Worm (Caenorhabditis elegans) whole organism, L1 larva: ENCODE measurements around the gene T05A7.1.
A peak's percentile ranks its signal among the peaks of the same experiment; 100 is the strongest.

ENCODE experiments used
- C16A3.4 ChIP-seq: fragments of 150-350 bp; optimal IDR thresholded peaks from 2 replicates; lab custom pipeline; 2014; ENCODE audit warnings: missing biosample characterization, missing genetic modification characterization
- C34B4.2 ChIP-seq: sonication (generic microtip); optimal IDR thresholded peaks from 2 replicates; lab custom pipeline; 2017; ENCODE audit warnings: mild to moderate bottlenecking, missing genetic modification characterization, missing compliant biosample characterization
- Y116A8C.19 ChIP-seq: sonication (generic microtip); optimal IDR thresholded peaks from 2 replicates; lab custom pipeline; 2016; ENCODE audit warnings: missing compliant biosample characterization, missing genetic modification characterization, borderline replicate concordance
- aly-2 ChIP-seq: fragments of 150-350 bp; optimal IDR thresholded peaks from 2 replicates; lab custom pipeline; 2014; ENCODE audit warnings: missing biosample characterization, missing genetic modification characterization
- ama-1 ChIP-seq: fragments of 150-350 bp; optimal IDR thresholded peaks from 2 replicates; lab custom pipeline; 2014
- blmp-1 ChIP-seq: fragments of 150-350 bp; optimal IDR thresholded peaks from 2 replicates; lab custom pipeline; 2014; ENCODE audit warnings: missing biosample characterization, missing genetic modification characterization
- ceh-82 ChIP-seq, 3 experiments: fragments of 150-350 bp in 1 of 3; sonication (generic microtip) in 2 of 3; optimal IDR thresholded peaks; 2 replicates each; lab custom pipeline; 2014 to 2017; ENCODE audit warnings: missing biosample characterization in 3 of 3, missing genetic modification characterization in 3 of 3
- ceh-88 ChIP-seq: fragments of 200-800 bp; sonication (Bioruptor generic); IDR thresholded peaks from 2 replicates; pipeline ENCODE4 v1.3.6; 2022; ENCODE audit warnings: missing genetic modification characterization, missing compliant biosample characterization
- ceh-90 ChIP-seq: sonication (generic microtip); optimal IDR thresholded peaks from 2 replicates; lab custom pipeline; 2016; ENCODE audit warnings: missing genetic modification characterization, missing compliant biosample characterization
- dpl-1 ChIP-seq, 3 experiments: fragments of 150-350 bp in 2 of 3; sonication (generic microtip) in 1 of 3; optimal IDR thresholded peaks; 2 replicates each; lab custom pipeline; 2014 to 2017; ENCODE audit warnings: missing biosample characterization in 3 of 3, missing genetic modification characterization in 3 of 3, missing genetic modification reagents in 3 of 3
- dsc-1 ChIP-seq: sonication (generic microtip); optimal IDR thresholded peaks from 2 replicates; lab custom pipeline; 2016; ENCODE audit warnings: mild to moderate bottlenecking, missing genetic modification characterization, missing compliant biosample characterization
- egl-13 ChIP-seq: sonication (generic microtip); optimal IDR thresholded peaks from 2 replicates; lab custom pipeline; 2016; ENCODE audit warnings: missing genotype, missing genetic modification reagents, missing genetic modification characterization, missing compliant biosample characterization
- elt-2 ChIP-seq: sonication (generic microtip); optimal IDR thresholded peaks from 2 replicates; lab custom pipeline; 2016; ENCODE audit warnings: missing genetic modification characterization, mild to moderate bottlenecking, inconsistent platforms, missing compliant biosample characterization, missing genetic modification reagents
- elt-3 ChIP-seq, 6 experiments: fragments of 150-350 bp in 1 of 6; sonication (generic microtip); optimal IDR thresholded peaks; 2 replicates each; lab custom pipeline; 2017 to 2018; ENCODE audit warnings: missing biosample characterization in 6 of 6, missing genetic modification characterization in 6 of 6, inconsistent platforms in 1 of 6
- ets-5 ChIP-seq: fragments of 200-800 bp; sonication (Bioruptor generic); IDR thresholded peaks from 2 replicates; pipeline ENCODE4 v1.3.6; 2022; ENCODE audit warnings: missing genetic modification characterization, missing compliant biosample characterization
- fkh-4 ChIP-seq: sonication (generic microtip); optimal IDR thresholded peaks from 2 replicates; lab custom pipeline; 2016; ENCODE audit warnings: missing compliant biosample characterization, missing genetic modification characterization, borderline replicate concordance
- fkh-8 ChIP-seq: sonication (generic microtip); optimal IDR thresholded peaks from 2 replicates; lab custom pipeline; 2016; ENCODE audit warnings: mild to moderate bottlenecking, missing genetic modification characterization, missing compliant biosample characterization
- fos-1 ChIP-seq: fragments of 150-350 bp; optimal IDR thresholded peaks from 2 replicates; lab custom pipeline; 2014; ENCODE audit warnings: missing biosample characterization, missing genetic modification characterization
- grh-1 ChIP-seq: fragments of 200-800 bp; sonication (Bioruptor generic); IDR thresholded peaks from 2 replicates; pipeline ENCODE4 v1.3.6; 2022; ENCODE audit warnings: missing genetic modification reagents, missing genetic modification characterization, missing compliant biosample characterization
- irx-1 ChIP-seq: sonication (generic microtip); optimal IDR thresholded peaks from 2 replicates; lab custom pipeline; 2016; ENCODE audit warnings: missing genetic modification characterization, missing compliant biosample characterization
- isw-1 ChIP-seq: fragments of 200-800 bp; sonication (Bioruptor generic); IDR thresholded peaks from 2 replicates; pipeline ENCODE4 v1.3.6; 2022; ENCODE audit warnings: missing genetic modification characterization, missing compliant biosample characterization
- jun-1 ChIP-seq: fragments of 150-350 bp; optimal IDR thresholded peaks from 2 replicates; lab custom pipeline; 2014; ENCODE audit warnings: missing biosample characterization, missing genetic modification reagents, missing genetic modification characterization
- lin-35 ChIP-seq, 2 experiments: fragments of 150-350 bp; optimal IDR thresholded peaks; 2 replicates each; lab custom pipeline; 2014; ENCODE audit warnings: missing biosample characterization in 2 of 2, missing genetic modification characterization in 2 of 2, missing genetic modification reagents in 2 of 2
- lin-39 ChIP-seq: fragments of 150-350 bp; optimal IDR thresholded peaks from 2 replicates; lab custom pipeline; 2014; ENCODE audit warnings: missing biosample characterization, missing genetic modification reagents, missing genetic modification characterization
- lir-3 ChIP-seq: sonication (generic microtip); optimal IDR thresholded peaks from 2 replicates; lab custom pipeline; 2016; ENCODE audit warnings: mild to moderate bottlenecking, missing genetic modification characterization, moderate library complexity, missing compliant biosample characterization; ENCODE audit not compliant: poor library complexity
- lsy-2 ChIP-seq, 2 experiments: fragments of 150-350 bp; optimal IDR thresholded peaks; 2 replicates each; lab custom pipeline; 2014; ENCODE audit warnings: missing biosample characterization in 2 of 2, missing genetic modification characterization in 2 of 2
- mab-9 ChIP-seq: fragments of 200-800 bp; sonication (Bioruptor generic); IDR thresholded peaks from 2 replicates; pipeline ENCODE4 v1.3.6; 2022; ENCODE audit warnings: missing genetic modification reagents, missing genetic modification characterization, missing compliant biosample characterization
- mdl-1 ChIP-seq, 2 experiments: fragments of 150-350 bp; optimal IDR thresholded peaks; 2 replicates each; lab custom pipeline; 2014 to 2017; ENCODE audit warnings: missing biosample characterization in 2 of 2, missing genetic modification characterization in 2 of 2, inconsistent platforms in 1 of 2
- mep-1 ChIP-seq: fragments of 150-350 bp; optimal IDR thresholded peaks from 2 replicates; lab custom pipeline; 2014; ENCODE audit warnings: missing biosample characterization, missing genetic modification characterization
- nhr-11 ChIP-seq: fragments of 150-350 bp; optimal IDR thresholded peaks from 2 replicates; lab custom pipeline; 2014; ENCODE audit warnings: missing biosample characterization, missing genetic modification characterization
- nhr-12 ChIP-seq: sonication (generic microtip); optimal IDR thresholded peaks from 2 replicates; lab custom pipeline; 2017; ENCODE audit warnings: missing biosample characterization, missing genetic modification characterization
- nhr-20 ChIP-seq: sonication (generic microtip); optimal IDR thresholded peaks from 2 replicates; lab custom pipeline; 2016; ENCODE audit warnings: mild to moderate bottlenecking, missing genetic modification characterization, missing compliant biosample characterization
- nhr-47 ChIP-seq: sonication (generic microtip); optimal IDR thresholded peaks from 2 replicates; lab custom pipeline; 2016; ENCODE audit warnings: mild to moderate bottlenecking, missing genetic modification characterization, moderate library complexity, missing compliant biosample characterization
- nhr-71 ChIP-seq: sonication (generic microtip); optimal IDR thresholded peaks from 2 replicates; lab custom pipeline; 2016; ENCODE audit warnings: mild to moderate bottlenecking, missing genetic modification characterization, moderate library complexity, missing compliant biosample characterization
- nhr-76 ChIP-seq: sonication (generic microtip); optimal IDR thresholded peaks from 2 replicates; lab custom pipeline; 2017; ENCODE audit warnings: missing biosample characterization, missing genetic modification characterization
- nhr-85 ChIP-seq: sonication (generic microtip); peaks from one replicate; lab custom pipeline; 2016; ENCODE audit warnings: missing genetic modification characterization, inconsistent platforms, missing compliant biosample characterization
- nhr-90 ChIP-seq: sonication (generic microtip); optimal IDR thresholded peaks from 2 replicates; lab custom pipeline; 2016; ENCODE audit warnings: mild to moderate bottlenecking, missing genetic modification characterization, missing compliant biosample characterization; ENCODE audit not compliant: poor library complexity
- pax-3 ChIP-seq: fragments of 200-800 bp; sonication (Bioruptor generic); optimal IDR thresholded peaks from 2 replicates; lab custom pipeline; 2018; ENCODE audit warnings: mild to moderate bottlenecking, missing genetic modification characterization, moderate library complexity, missing compliant biosample characterization
- rnt-1 ChIP-seq: sonication (generic microtip); optimal IDR thresholded peaks from 2 replicates; lab custom pipeline; 2016; ENCODE audit warnings: mild to moderate bottlenecking, missing genetic modification characterization, moderate library complexity, missing compliant biosample characterization
- snpc-4 ChIP-seq: fragments of 150-350 bp; optimal IDR thresholded peaks from 2 replicates; lab custom pipeline; 2014; ENCODE audit warnings: missing biosample characterization, missing genetic modification characterization
- snu-23 ChIP-seq: sonication (generic microtip); optimal IDR thresholded peaks from 2 replicates; lab custom pipeline; 2016; ENCODE audit warnings: missing genetic modification characterization, missing compliant biosample characterization
- sptf-1 ChIP-seq: fragments of 150-350 bp; optimal IDR thresholded peaks from 2 replicates; lab custom pipeline; 2014; ENCODE audit warnings: missing biosample characterization, missing genetic modification characterization
- swsn-7 ChIP-seq: sonication (generic microtip); optimal IDR thresholded peaks from 2 replicates; lab custom pipeline; 2016; ENCODE audit warnings: missing genetic modification characterization, missing compliant biosample characterization
- unc-62 ChIP-seq: fragments of 150-350 bp; optimal IDR thresholded peaks from 2 replicates; lab custom pipeline; 2014; ENCODE audit warnings: missing biosample characterization, missing genetic modification reagents, missing genetic modification characterization
- unc-86 ChIP-seq: sonication (generic microtip); optimal IDR thresholded peaks from 2 replicates; lab custom pipeline; 2016; ENCODE audit warnings: missing genetic modification characterization, missing compliant biosample characterization
- unc-98 ChIP-seq: fragments of 200-800 bp; sonication (Bioruptor generic); IDR thresholded peaks from 2 replicates; pipeline ENCODE4 v1.3.6; 2022; ENCODE audit warnings: missing genetic modification characterization, missing compliant biosample characterization
- vab-15 ChIP-seq: sonication (generic microtip); optimal IDR thresholded peaks from 2 replicates; lab custom pipeline; 2017; ENCODE audit warnings: missing genotype, mild to moderate bottlenecking, missing genetic modification characterization, missing compliant biosample characterization
- xbp-1 ChIP-seq: sonication (generic microtip); optimal IDR thresholded peaks from 2 replicates; lab custom pipeline; 2016; ENCODE audit warnings: missing genetic modification characterization, missing compliant biosample characterization
- zag-1 ChIP-seq: fragments of 150-350 bp; optimal IDR thresholded peaks from 2 replicates; lab custom pipeline; 2014; ENCODE audit warnings: missing biosample characterization, missing genetic modification characterization
- ztf-4 ChIP-seq: fragments of 150-350 bp; optimal IDR thresholded peaks from 2 replicates; lab custom pipeline; 2014; ENCODE audit warnings: missing biosample characterization, missing genetic modification characterization

The T05A7.1 gene

ce11 chrII:4698266-4698771, 20.3 kb downstream of the T05A7.1 start, which contains the start of the genes rpn-5 and scc-1 (continued):
- peak; percentile 12 for TF ChIP-seq fkh-8 (tag; lab: Kevin White, UChicago)
- no peak for TF ChIP-seq unc-62 (GFP tag; lab: Kevin White, UChicago)
- TF ChIP-seq nhr-12 (tag; lab: Kevin White, UChicago), result no peak
- peak; percentile 77 for TF ChIP-seq isw-1 (GFP tag; lab: Robert Waterston, UW)
- TF ChIP-seq ceh-90, result peak; percentile 39
- TF ChIP-seq fos-1 (tag; lab: Kevin White, UChicago), result peak; percentile 51
- TF ChIP-seq dpl-1 (GFP tag; optimal IDR thresholded peaks at IDR 0.05; lab: Kevin White, UChicago), result peak; percentile 91 to 95 (median 91)
- TF ChIP-seq xbp-1 (tag; lab: Kevin White, UChicago), result peak; percentile 66
- TF ChIP-seq nhr-90 (tag; lab: Kevin White, UChicago), result peak; percentile 58
- no peak for TF ChIP-seq irx-1 (tag; lab: Kevin White, UChicago)
- peak; percentile 56 for TF ChIP-seq lin-39 (tag; lab: Kevin White, UChicago)
- no peak for TF ChIP-seq C34B4.2 (tag; lab: Kevin White, UChicago)
- TF ChIP-seq Y116A8C.19 (tag; lab: Kevin White, UChicago), result no peak
- TF ChIP-seq mab-9, result no peak
- TF ChIP-seq jun-1 (tag; lab: Kevin White, UChicago), result peak; percentile 10
- peak; percentile 72 for TF ChIP-seq nhr-20 (tag; lab: Kevin White, UChicago)
- peak in 2 of 3 experiments; percentile 59 to 81 for TF ChIP-seq ceh-82 (tag; optimal IDR thresholded peaks at IDR 0.05; lab: Kevin White, UChicago)
- peak; percentile 50 for TF ChIP-seq nhr-11 (tag; lab: Kevin White, UChicago)
- peak; percentile 17 for TF ChIP-seq ztf-4 (tag; lab: Kevin White, UChicago)
- peak; percentile 75 for TF ChIP-seq blmp-1 (tag; lab: Kevin White, UChicago)
- peak; percentile 99 to 100 for TF ChIP-seq lsy-2 (tag; optimal IDR thresholded peaks at IDR 0.05; lab: Kevin White, UChicago)
- no peak for TF ChIP-seq fkh-4
- no peak for TF ChIP-seq sptf-1 (tag; lab: Kevin White, UChicago)
- TF ChIP-seq vab-15 (tag; lab: Kevin White, UChicago), result peak; percentile 62
- TF ChIP-seq rnt-1, result peak; percentile 77
- TF ChIP-seq ets-5, result no peak
- TF ChIP-seq zag-1 (tag; lab: Kevin White, UChicago), result no peak
- TF ChIP-seq pax-3, result no peak
- no peak for TF ChIP-seq grh-1
- peak; percentile 92 to 97 for TF ChIP-seq lin-35 (GFP tag; optimal IDR thresholded peaks at IDR 0.05; lab: Kevin White, UChicago)
- peak; percentile 24 for TF ChIP-seq snpc-4 (tag; lab: Kevin White, UChicago)
- no peak for TF ChIP-seq nhr-76 (tag; lab: Kevin White, UChicago)
- no peak for TF ChIP-seq ama-1 (lab: Kevin White, UChicago)
- TF ChIP-seq elt-2 (tag; lab: Kevin White, UChicago), result peak; percentile 32
- TF ChIP-seq elt-3 (tag; optimal IDR thresholded peaks at IDR 0.05; lab: Kevin White, UChicago), result peak in 2 of 6 experiments; percentile 57 to 64

ce11 chrII:4701482-4702119, 23.6 kb downstream of the T05A7.1 start, which contains the start of gene unc-85:
Gene unc-85, plus strand, starts transcription at chrII:4702069.
- TF ChIP-seq snu-23 (peak; percentile 76), elt-3 (tag; optimal IDR thresholded peaks at IDR 0.05; lab: Kevin White, UChicago) (peak in 1 of 6 experiments; percentile 18), egl-13 (peak; percentile 52), vab-15 (tag; lab: Kevin White, UChicago) (peak; percentile 8), nhr-47 (peak; percentile 82), lir-3 (peak; percentile 65), mep-1 (tag; lab: Kevin White, UChicago) (peak; percentile 28), rnt-1 (peak; percentile 70), mdl-1 (tag; optimal IDR thresholded peaks at IDR 0.05; lab: Kevin White, UChicago) (peak in 1 of 2 experiments; percentile 8), unc-86 (peak; percentile 63), lin-35 (GFP tag; optimal IDR thresholded peaks at IDR 0.05; lab: Kevin White, UChicago) (peak; percentile 43 to 80), aly-2 (tag; lab: Kevin White, UChicago) (peak; percentile 25), ceh-88 (GFP tag; lab: Robert Waterston, UW) (peak; percentile 77), elt-2 (tag; lab: Kevin White, UChicago) (peak; percentile 60), swsn-7 (tag; lab: Kevin White, UChicago) (peak; percentile 73), nhr-90 (tag; lab: Kevin White, UChicago) (peak; percentile 77), nhr-71 (tag; lab: Kevin White, UChicago) (peak; percentile 87), dsc-1 (tag; lab: Kevin White, UChicago) (peak; percentile 47), nhr-85 (tag; lab: Kevin White, UChicago) (peak; percentile 89), xbp-1 (tag; lab: Kevin White, UChicago) (peak; percentile 61), unc-98 (peak; percentile 58; the same call in 1 of the 2 replicates), mab-9 (peak; percentile 69), C16A3.4 (peak; percentile 63), nhr-20 (tag; lab: Kevin White, UChicago) (peak; percentile 73)
